Worm (Caenorhabditis elegans): ENCODE measurements around the gene K08E3.2.

The K08E3.2 gene

ce11 chrIII:13735008-13735407, 13.5 kb downstream of the K08E3.2 start, which contains the start of gene W06F12.3:
TSS of gene W06F12.3 (plus strand) at chrIII:13735030.
- TF ChIP-seq flt-1 (GFP tag; IDR thresholded peaks at IDR 0.05) (no peak), ztf-29 (GFP tag; IDR thresholded peaks at IDR 0.05) (no peak), cog-1 (tag; optimal IDR thresholded peaks at IDR 0.05) (no peak), T22C8.4 (GFP tag; IDR thresholded peaks at IDR 0.05) (no peak), med-1 (GFP tag; optimal IDR thresholded peaks at IDR 0.05; ENCODE audit: insufficient read depth) (no peak), ztf-23 (GFP tag; IDR thresholded peaks at IDR 0.05) (no peak), klf-2 (GFP tag; conservative IDR thresholded peaks at IDR 0.05) (no peak), ref-1 (GFP tag; conservative IDR thresholded peaks at IDR 0.05) (no peak), tab-1 (GFP tag; IDR thresholded peaks at IDR 0.05) (no peak)

ce11 chrIII:13733833-13734232, 14.7 kb downstream of the K08E3.2 start:
- TF ChIP-seq ztf-29 (GFP tag; IDR thresholded peaks at IDR 0.05): no peak
- no peak for TF ChIP-seq ztf-23 (GFP tag; IDR thresholded peaks at IDR 0.05)
- no peak for TF ChIP-seq ref-1 (GFP tag; conservative IDR thresholded peaks at IDR 0.05)
- TF ChIP-seq cog-1 (tag; optimal IDR thresholded peaks at IDR 0.05): no peak
- TF ChIP-seq T22C8.4 (GFP tag; IDR thresholded peaks at IDR 0.05): no peak
- no peak for TF ChIP-seq flt-1 (GFP tag; IDR thresholded peaks at IDR 0.05)
- no peak for TF ChIP-seq klf-2 (GFP tag; conservative IDR thresholded peaks at IDR 0.05)
- no peak for TF ChIP-seq tab-1 (GFP tag; IDR thresholded peaks at IDR 0.05)

DNA sequence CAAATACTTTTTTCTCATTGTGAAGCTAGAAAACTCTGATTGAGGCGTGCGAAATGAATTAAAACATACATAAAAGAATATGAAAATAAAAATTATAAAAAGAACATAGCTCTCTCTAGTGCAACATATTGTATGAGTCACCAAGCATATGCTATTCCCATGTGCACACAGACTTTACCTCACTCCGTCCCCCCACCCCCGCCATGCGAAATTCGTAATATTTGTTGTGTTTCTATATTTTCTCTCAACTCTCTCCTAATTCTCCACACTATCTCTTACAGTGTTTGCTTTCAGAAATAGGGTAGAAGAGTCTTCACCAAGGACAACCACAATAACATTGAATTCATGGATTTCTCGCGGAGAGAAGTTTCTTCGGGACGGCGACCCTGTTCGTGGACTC, 15.8 kb downstream of the K08E3.2 start:
- no peak for TF ChIP-seq ztf-29 (GFP tag; IDR thresholded peaks at IDR 0.05)
- TF ChIP-seq cog-1 (tag; optimal IDR thresholded peaks at IDR 0.05): no peak
- no peak for TF ChIP-seq flt-1 (GFP tag; IDR thresholded peaks at IDR 0.05)
- no peak for TF ChIP-seq tab-1 (GFP tag; IDR thresholded peaks at IDR 0.05)
- no peak for TF ChIP-seq ztf-23 (GFP tag; IDR thresholded peaks at IDR 0.05)
- no peak for TF ChIP-seq med-1 (GFP tag; optimal IDR thresholded peaks at IDR 0.05; ENCODE audit: insufficient read depth)
- no peak for TF ChIP-seq T22C8.4 (GFP tag; IDR thresholded peaks at IDR 0.05)
- TF ChIP-seq klf-2 (GFP tag; conservative IDR thresholded peaks at IDR 0.05): no peak
- no peak for TF ChIP-seq ref-1 (GFP tag; conservative IDR thresholded peaks at IDR 0.05)

DNA sequence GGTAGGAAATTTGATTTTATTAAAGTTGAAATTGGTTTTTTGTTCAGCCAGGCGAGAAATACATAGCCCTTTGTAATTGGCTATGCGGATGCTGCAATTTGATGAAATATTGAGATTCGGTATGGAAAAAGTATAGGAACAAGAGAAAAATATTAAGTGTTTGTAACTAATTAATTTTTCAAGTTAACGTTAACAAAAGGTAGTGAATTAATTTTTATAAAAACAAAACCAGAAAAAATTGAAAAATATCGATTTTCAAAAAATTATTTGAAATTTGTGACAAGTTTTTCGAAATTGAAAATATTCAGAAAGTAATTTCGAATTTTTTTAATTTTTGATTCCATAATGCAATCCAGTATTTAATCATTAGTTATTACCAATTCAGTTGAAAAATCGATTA, 16.9 kb downstream of the K08E3.2 start, which contains the start of gene W06F12.2:
W06F12.2 (minus strand) TSS at position 101 of the 400 bp plus-strand sequence.
- TF ChIP-seq klf-2 (GFP tag; conservative IDR thresholded peaks at IDR 0.05) (no peak), cog-1 (tag; optimal IDR thresholded peaks at IDR 0.05) (no peak), ztf-23 (GFP tag; IDR thresholded peaks at IDR 0.05) (no peak)

ce11 chrIII:13729760-13730159, 18.7 kb downstream of the K08E3.2 start:
- TF ChIP-seq klf-2 (GFP tag; conservative IDR thresholded peaks at IDR 0.05) (no peak), flt-1 (GFP tag; IDR thresholded peaks at IDR 0.05) (no peak)

- no peak for TF ChIP-seq flt-1 (GFP tag; IDR thresholded peaks at IDR 0.05)
- no peak for TF ChIP-seq ztf-29 (GFP tag; IDR thresholded peaks at IDR 0.05)
- no peak for TF ChIP-seq ztf-23 (GFP tag; IDR thresholded peaks at IDR 0.05)
- TF ChIP-seq tab-1 (GFP tag; IDR thresholded peaks at IDR 0.05): no peak
Observed at ce11 chrIII:13724018-13724892, 24.2 kb downstream of the K08E3.2 start.

DNA sequence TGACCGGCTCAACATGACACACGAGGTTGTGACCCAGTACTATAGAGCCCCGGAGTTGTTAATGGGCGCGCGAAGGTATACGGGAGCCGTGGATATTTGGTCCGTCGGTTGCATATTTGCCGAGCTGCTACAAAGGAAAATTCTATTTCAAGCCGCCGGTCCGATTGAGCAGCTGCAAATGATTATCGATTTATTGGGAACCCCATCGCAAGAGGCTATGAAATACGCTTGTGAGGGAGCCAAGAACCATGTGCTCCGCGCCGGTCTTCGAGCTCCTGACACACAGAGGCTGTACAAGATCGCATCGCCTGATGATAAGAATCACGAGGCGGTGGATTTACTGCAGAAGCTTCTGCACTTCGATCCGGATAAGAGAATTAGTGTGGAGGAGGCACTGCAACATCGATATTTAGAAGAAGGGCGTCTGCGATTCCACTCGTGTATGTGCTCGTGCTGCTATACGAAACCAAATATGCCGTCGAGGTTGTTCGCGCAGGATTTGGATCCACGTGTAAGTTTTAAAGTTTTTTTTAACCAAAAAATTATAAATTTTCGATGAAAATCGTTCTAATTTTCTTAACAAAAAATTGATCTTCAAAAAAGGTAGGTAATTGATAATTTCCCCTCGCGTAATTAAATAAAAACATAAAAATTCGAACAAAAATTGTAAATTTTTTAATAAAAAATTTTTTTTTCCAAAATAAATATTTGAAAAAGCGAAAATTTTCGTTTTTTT, 25.9 kb downstream of the K08E3.2 start:
- no peak for TF ChIP-seq ztf-29 (GFP tag; IDR thresholded peaks at IDR 0.05)
- 0 out of 2 replicates have a peak, but pooled peaks have one; percentile 40 for TF ChIP-seq T22C8.4 (GFP tag; IDR thresholded peaks at IDR 0.05)
- no peak for TF ChIP-seq klf-2 (GFP tag; conservative IDR thresholded peaks at IDR 0.05)
- TF ChIP-seq cog-1 (tag; optimal IDR thresholded peaks at IDR 0.05): no peak
- no peak for TF ChIP-seq ref-1 (GFP tag; conservative IDR thresholded peaks at IDR 0.05)
- TF ChIP-seq tab-1 (GFP tag; IDR thresholded peaks at IDR 0.05): no peak
- TF ChIP-seq ztf-23 (GFP tag; IDR thresholded peaks at IDR 0.05): no peak
- TF ChIP-seq flt-1 (GFP tag; IDR thresholded peaks at IDR 0.05): 0 out of 2 replicates have a peak, but pooled peaks have one; percentile 23
- no peak for TF ChIP-seq med-1 (GFP tag; optimal IDR thresholded peaks at IDR 0.05; ENCODE audit: insufficient read depth)

DNA sequence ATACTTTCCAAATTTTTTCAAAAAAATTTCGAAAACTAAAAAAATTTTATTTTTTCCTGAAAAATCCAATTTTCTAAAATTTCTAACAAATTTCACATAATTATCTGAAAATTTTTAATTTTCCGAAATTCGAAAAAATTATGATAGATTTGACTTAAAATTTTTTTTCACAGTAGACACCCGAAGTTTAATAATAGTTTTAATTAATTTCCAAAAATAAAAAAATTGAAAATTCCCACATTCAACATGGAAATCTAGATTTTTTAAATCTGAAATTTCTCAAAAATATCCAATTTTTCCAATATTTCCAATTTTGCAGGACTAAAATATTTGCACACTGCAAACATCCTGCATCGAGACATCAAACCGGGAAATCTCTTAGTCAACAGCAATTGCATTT, 26.5 kb downstream of the K08E3.2 start:
- no peak for TF ChIP-seq ztf-29 (GFP tag; IDR thresholded peaks at IDR 0.05)
- no peak for TF ChIP-seq klf-2 (GFP tag; conservative IDR thresholded peaks at IDR 0.05)
- TF ChIP-seq med-1 (GFP tag; optimal IDR thresholded peaks at IDR 0.05; ENCODE audit: insufficient read depth): no peak
- TF ChIP-seq ref-1 (GFP tag; conservative IDR thresholded peaks at IDR 0.05): no peak
- TF ChIP-seq flt-1 (GFP tag; IDR thresholded peaks at IDR 0.05): no peak
- TF ChIP-seq T22C8.4 (GFP tag; IDR thresholded peaks at IDR 0.05): no peak
- TF ChIP-seq tab-1 (GFP tag; IDR thresholded peaks at IDR 0.05): no peak
- TF ChIP-seq cog-1 (tag; optimal IDR thresholded peaks at IDR 0.05): no peak
- no peak for TF ChIP-seq ztf-23 (GFP tag; IDR thresholded peaks at IDR 0.05)

ce11 chrIII:13721066-13721465, 27.4 kb downstream of the K08E3.2 start:
- TF ChIP-seq flt-1 (GFP tag; IDR thresholded peaks at IDR 0.05): peak; percentile 80
- TF ChIP-seq T22C8.4 (GFP tag; IDR thresholded peaks at IDR 0.05): no peak
- TF ChIP-seq ztf-23 (GFP tag; IDR thresholded peaks at IDR 0.05): peak; percentile 48; the same call in 1 of the 2 replicates
- TF ChIP-seq cog-1 (tag; optimal IDR thresholded peaks at IDR 0.05): peak; percentile 22
- TF ChIP-seq tab-1 (GFP tag; IDR thresholded peaks at IDR 0.05): peak; percentile 73; the same call in 1 of the 2 replicates

Measured in whole organism, midembryonic.